In genomic region chrIV:17245200-17245599, ce11 we compare ENCODE assay signal across 6 worm cellular contexts.
TF ChIP-seq lines count a peak whose summit lies in the region.

Gene ZK550.2, plus strand, starts transcription at chrIV:17245584.

TF ChIP-seq in whole organism, L1 larva, 84 proteins besides CTCF, POLR2A, EP300 and RAD21:
- peak; percentile 95 for TF ChIP-seq pqm-1 (tag; optimal IDR thresholded peaks at IDR 0.05; lab: Kevin White, UChicago)
- TF ChIP-seq elt-2 (tag; optimal IDR thresholded peaks at IDR 0.05; lab: Kevin White, UChicago): peak; percentile 99
- no peak for TF ChIP-seq ceh-8 (GFP tag; optimal IDR thresholded peaks at IDR 0.05; lab: Kevin White, UChicago)
- peak; percentile 21 for TF ChIP-seq nhr-90 (tag; optimal IDR thresholded peaks at IDR 0.05; lab: Kevin White, UChicago; ENCODE audit: poor library complexity)
- TF ChIP-seq jun-1 (tag; optimal IDR thresholded peaks at IDR 0.05; lab: Kevin White, UChicago): peak; percentile 62
- no peak for TF ChIP-seq ceh-82 (tag; optimal IDR thresholded peaks at IDR 0.05; lab: Kevin White, UChicago)
- peak in 1 of 2 experiments; percentile 67 for TF ChIP-seq lin-35 (GFP tag; optimal IDR thresholded peaks at IDR 0.05; lab: Kevin White, UChicago)
- peak; percentile 37 for TF ChIP-seq nhr-20 (tag; optimal IDR thresholded peaks at IDR 0.05; lab: Kevin White, UChicago)

TF ChIP-seq in whole organism, L2 larva, 48 proteins besides CTCF, POLR2A, EP300 and RAD21:
- TF ChIP-seq F13H6.1 (tag; optimal IDR thresholded peaks at IDR 0.05; lab: Kevin White, UChicago) (peak; percentile 72), sma-3 (GFP tag; optimal IDR thresholded peaks at IDR 0.05; lab: Kevin White, UChicago) (peak; percentile 26), crh-2 (tag; optimal IDR thresholded peaks at IDR 0.05; lab: Kevin White, UChicago) (peak; percentile 68), fos-1 (tag; optimal IDR thresholded peaks at IDR 0.05; lab: Kevin White, UChicago) (peak; percentile 97), elt-1 (tag; optimal IDR thresholded peaks at IDR 0.05; lab: Kevin White, UChicago) (no peak), gmeb-1 (tag; optimal IDR thresholded peaks at IDR 0.05; lab: Kevin White, UChicago) (peak; percentile 58), nhr-11 (tag; optimal IDR thresholded peaks at IDR 0.05; lab: Kevin White, UChicago) (no peak), sma-9 (GFP tag; optimal IDR thresholded peaks at IDR 0.05; lab: Kevin White, UChicago) (peak; percentile 91), sma-9 (tag; optimal IDR thresholded peaks at IDR 0.05; lab: Kevin White, UChicago) (no peak)

TF ChIP-seq in whole organism, L3 larva, 47 proteins besides CTCF, POLR2A, EP300 and RAD21:
- TF ChIP-seq tbx-2 (tag; optimal IDR thresholded peaks at IDR 0.05; lab: Kevin White, UChicago) (no peak), skn-1 (tag; optimal IDR thresholded peaks at IDR 0.05; lab: Kevin White, UChicago) (peak; percentile 22), pqm-1 (tag; optimal IDR thresholded peaks at IDR 0.05; lab: Kevin White, UChicago) (peak; percentile 99), elt-1 (tag; optimal IDR thresholded peaks at IDR 0.05; lab: Kevin White, UChicago) (no peak), elt-2 (tag; optimal IDR thresholded peaks at IDR 0.05; lab: Kevin White, UChicago) (peak; percentile 99), jun-1 (tag; optimal IDR thresholded peaks at IDR 0.05; lab: Kevin White, UChicago) (peak; percentile 94), pha-4 (tag; optimal IDR thresholded peaks at IDR 0.05; lab: Kevin White, UChicago) (peak; percentile 36), nhr-11 (tag; optimal IDR thresholded peaks at IDR 0.05; lab: Kevin White, UChicago) (no peak), eor-1 (tag; optimal IDR thresholded peaks at IDR 0.05; lab: Kevin White, UChicago) (no peak), ztf-11 (tag; optimal IDR thresholded peaks at IDR 0.05; lab: Kevin White, UChicago) (no peak)

TF ChIP-seq in whole organism, L4 larva, 104 proteins besides CTCF, POLR2A, EP300 and RAD21 (continues in another document):
- TF ChIP-seq cey-2 (tag; optimal IDR thresholded peaks at IDR 0.05; lab: Kevin White, UChicago; ENCODE audit: borderline replicate concordance, insufficient read depth) (no peak), ztf-7 (tag; optimal IDR thresholded peaks at IDR 0.05; lab: Kevin White, UChicago) (no peak), hlh-11 (tag; optimal IDR thresholded peaks at IDR 0.05; lab: Kevin White, UChicago) (peak; percentile 95), nhr-77 (tag; optimal IDR thresholded peaks at IDR 0.05; lab: Kevin White, UChicago) (peak; percentile 92), nhr-48 (tag; optimal IDR thresholded peaks at IDR 0.05; lab: Kevin White, UChicago) (peak; percentile 96), R02D3.7 (tag; optimal IDR thresholded peaks at IDR 0.05; lab: Kevin White, UChicago) (no peak), lin-1 (GFP tag; IDR thresholded peaks at IDR 0.05; lab: Robert Waterston, UW) (peak; percentile 96), tra-1 (GFP tag; IDR thresholded peaks at IDR 0.05; lab: Robert Waterston, UW) (peak; percentile 87), mdl-1 (tag; optimal IDR thresholded peaks at IDR 0.05; lab: Kevin White, UChicago) (peak in 1 of 2 experiments; percentile 33), dve-1 (tag; optimal IDR thresholded peaks at IDR 0.05; lab: Kevin White, UChicago; ENCODE audit: insufficient read depth) (peak; percentile 90), lim-7 (GFP tag; IDR thresholded peaks at IDR 0.05; lab: Robert Waterston, UW) (no peak), daf-8 (GFP tag; IDR thresholded peaks at IDR 0.05; lab: Robert Waterston, UW) (no peak), mxl-3 (GFP tag; optimal IDR thresholded peaks at IDR 0.05; lab: Kevin White, UChicago) (peak; percentile 60), saeg-2 (GFP tag; IDR thresholded peaks at IDR 0.05; lab: Robert Waterston, UW) (0 out of 2 replicates have a peak, but pooled peaks have one; percentile 35), unc-62 (GFP tag; optimal IDR thresholded peaks at IDR 0.05 in 1 of 2; lab: Kevin White, UChicago) (peak in 1 of 2 experiments; percentile 63), unc-62 (tag; optimal IDR thresholded peaks at IDR 0.05; lab: Kevin White, UChicago) (no peak), mdt-29 (GFP tag; IDR thresholded peaks at IDR 0.05; lab: Robert Waterston, UW) (0 out of 2 replicates have a peak, but pooled peaks have one; percentile 10), spr-1 (tag; optimal IDR thresholded peaks at IDR 0.05; lab: Kevin White, UChicago) (no peak), nhr-41 (GFP tag; IDR thresholded peaks at IDR 0.05; lab: Robert Waterston, UW) (peak; percentile 84), pqm-1 (tag; optimal IDR thresholded peaks at IDR 0.05; lab: Kevin White, UChicago) (peak; percentile 100), dmd-6 (GFP tag; IDR thresholded peaks at IDR 0.05; lab: Robert Waterston, UW) (peak; percentile 98), ama-1 (optimal IDR thresholded peaks at IDR 0.05; lab: Kevin White, UChicago) (no peak)

TF ChIP-seq in whole organism, late embryonic, 69 proteins besides CTCF, POLR2A, EP300 and RAD21:
- TF ChIP-seq pqm-1 (tag; optimal IDR thresholded peaks at IDR 0.05; lab: Kevin White, UChicago): peak; percentile 54
- TF ChIP-seq ceh-22 (tag; optimal IDR thresholded peaks at IDR 0.05; lab: Kevin White, UChicago): no peak
- peak; percentile 85 for TF ChIP-seq elt-2 (tag; optimal IDR thresholded peaks at IDR 0.05; lab: Kevin White, UChicago)
- no peak for TF ChIP-seq nfya-1 (tag; optimal IDR thresholded peaks at IDR 0.05; lab: Kevin White, UChicago)
TF ChIP-seq in whole organism, late embryonic: peak in this region for 2.

TF ChIP-seq in whole organism, young adult, 124 proteins besides CTCF, POLR2A, EP300 and RAD21:
- no peak for TF ChIP-seq ceh-100 (GFP tag; IDR thresholded peaks at IDR 0.05; lab: Robert Waterston, UW)
- no peak for TF ChIP-seq fkh-3 (tag; optimal IDR thresholded peaks at IDR 0.05; lab: Kevin White, UChicago)
- TF ChIP-seq nhr-90 (tag; optimal IDR thresholded peaks at IDR 0.05; lab: Kevin White, UChicago): peak; percentile 40
- peak; percentile 56 for TF ChIP-seq unc-62 (GFP tag; optimal IDR thresholded peaks at IDR 0.05; lab: Kevin White, UChicago)
- TF ChIP-seq ccch-3 (GFP tag; optimal IDR thresholded peaks at IDR 0.05; lab: Kevin White, UChicago): no peak
- TF ChIP-seq tbp1 (GFP tag; optimal IDR thresholded peaks at IDR 0.05; lab: Kevin White, UChicago): peak; percentile 54
- TF ChIP-seq Y56A3A.18 (GFP tag; IDR thresholded peaks at IDR 0.05; lab: Robert Waterston, UW): 0 out of 2 replicates have a peak, but pooled peaks have one; percentile 78
- no peak for TF ChIP-seq snpc-1.1 (tag; optimal IDR thresholded peaks at IDR 0.05; lab: Kevin White, UChicago; ENCODE audit: insufficient read depth)
- no peak for TF ChIP-seq bed-1 (GFP tag; IDR thresholded peaks at IDR 0.05; lab: Robert Waterston, UW)
- no peak for TF ChIP-seq snpc-1.3 (tag; optimal IDR thresholded peaks at IDR 0.05; lab: Kevin White, UChicago; ENCODE audit: insufficient read depth)
- peak; percentile 13 for TF ChIP-seq sptf-2 (GFP tag; optimal IDR thresholded peaks at IDR 0.05; lab: Kevin White, UChicago)
- TF ChIP-seq hsf-1 (GFP tag; IDR thresholded peaks at IDR 0.05; lab: Robert Waterston, UW): no peak
- peak; percentile 21 for TF ChIP-seq attf-5 (GFP tag; optimal IDR thresholded peaks at IDR 0.05; lab: Kevin White, UChicago)
- no peak for TF ChIP-seq pbrm-1 (GFP tag; IDR thresholded peaks at IDR 0.05; lab: Robert Waterston, UW)
- TF ChIP-seq F55B11.4 (tag; optimal IDR thresholded peaks at IDR 0.05; lab: Kevin White, UChicago; ENCODE audit: borderline replicate concordance, insufficient read depth): no peak
- no peak for TF ChIP-seq Y79H2A.3 (GFP tag; conservative IDR thresholded peaks at IDR 0.05; lab: Robert Waterston, UW)
- no peak for TF ChIP-seq F22D6.2 (tag; optimal IDR thresholded peaks at IDR 0.05; lab: Kevin White, UChicago)
- no peak for TF ChIP-seq ztf-25 (GFP tag; IDR thresholded peaks at IDR 0.05; lab: Robert Waterston, UW)
- no peak for TF ChIP-seq ZK185.1 (tag; optimal IDR thresholded peaks at IDR 0.05; lab: Kevin White, UChicago; ENCODE audit: poor library complexity, severe bottlenecking)
- TF ChIP-seq mcd-1 (GFP tag; IDR thresholded peaks at IDR 0.05; lab: Robert Waterston, UW): 0 out of 2 replicates have a peak, but pooled peaks have one; percentile 37
- TF ChIP-seq let-607 (tag; optimal IDR thresholded peaks at IDR 0.05; lab: Kevin White, UChicago): peak in 1 of 2 experiments; percentile 5
- no peak for TF ChIP-seq F23B12.7 (tag; optimal IDR thresholded peaks at IDR 0.05; lab: Kevin White, UChicago; ENCODE audit: insufficient read depth)
- TF ChIP-seq ztf-22 (GFP tag; optimal IDR thresholded peaks at IDR 0.05; lab: Kevin White, UChicago): peak; percentile 63
- TF ChIP-seq ceh-58 (GFP tag; IDR thresholded peaks at IDR 0.05; lab: Robert Waterston, UW): no peak
- no peak for TF ChIP-seq hmg-20 (GFP tag; IDR thresholded peaks at IDR 0.05; lab: Robert Waterston, UW)
- no peak for TF ChIP-seq xnd-1 (tag; optimal IDR thresholded peaks at IDR 0.05; lab: Kevin White, UChicago)
- no peak for TF ChIP-seq nhr-179 (tag; optimal IDR thresholded peaks at IDR 0.05; lab: Kevin White, UChicago)
- peak; percentile 8 for TF ChIP-seq lin-54 (GFP tag; optimal IDR thresholded peaks at IDR 0.05; lab: Kevin White, UChicago)
- peak; percentile 45 for TF ChIP-seq atf-7 (tag; optimal IDR thresholded peaks at IDR 0.05; lab: Kevin White, UChicago)
- peak; percentile 82 for TF ChIP-seq ets-4 (GFP tag; optimal IDR thresholded peaks at IDR 0.05; lab: Kevin White, UChicago)
- TF ChIP-seq B0035.1 (tag; optimal IDR thresholded peaks at IDR 0.05; lab: Kevin White, UChicago): no peak
- no peak for TF ChIP-seq ztf-28 (GFP tag; IDR thresholded peaks at IDR 0.05; lab: Robert Waterston, UW)
- peak; percentile 97 for TF ChIP-seq nhr-80 (tag; optimal IDR thresholded peaks at IDR 0.05; lab: Kevin White, UChicago)
- TF ChIP-seq egl-44 (GFP tag; IDR thresholded peaks at IDR 0.05; lab: Robert Waterston, UW): peak; percentile 70; the same call in 1 of the 2 replicates
- peak; percentile 23 for TF ChIP-seq ztf-18 (tag; optimal IDR thresholded peaks at IDR 0.05; lab: Kevin White, UChicago)
- no peak for TF ChIP-seq efl-1 (GFP tag; optimal IDR thresholded peaks at IDR 0.05; lab: Kevin White, UChicago)
